Worm (Caenorhabditis elegans) whole organism, late embryonic: ENCODE measurements around the gene B0391.14.

Experiments used
- C38D4.7 ChIP-seq: fragments of 200-800 bp; sonication (Bioruptor generic); optimal IDR thresholded peaks from 2 replicates; lab custom pipeline; 2018; ENCODE audit warnings: mild to moderate bottlenecking, missing genetic modification characterization, moderate library complexity, missing compliant biosample characterization
- T23F11.4 ChIP-seq: fragments of 200-800 bp; sonication (Bioruptor generic); optimal IDR thresholded peaks from 2 replicates; lab custom pipeline; 2018; ENCODE audit warnings: mild to moderate bottlenecking, missing genetic modification characterization, missing compliant biosample characterization
- ceh-24 ChIP-seq: sonication (generic microtip); optimal IDR thresholded peaks from 2 replicates; lab custom pipeline; 2016; ENCODE audit warnings: mild to moderate bottlenecking, missing genetic modification characterization, missing compliant biosample characterization
- ceh-30 ChIP-seq: fragments of 150-350 bp; optimal IDR thresholded peaks from 2 replicates; lab custom pipeline; 2014; ENCODE audit warnings: missing biosample characterization, missing genetic modification characterization
- ceh-45 ChIP-seq: fragments of 200-800 bp; sonication (Bioruptor generic); IDR thresholded peaks from 2 replicates; pipeline ENCODE4 v1.3.6; 2022; ENCODE audit warnings: missing genetic modification reagents, missing genetic modification characterization, missing compliant biosample characterization
- ceh-48 ChIP-seq: sonication (generic microtip); optimal IDR thresholded peaks from 2 replicates; lab custom pipeline; 2016; ENCODE audit warnings: missing genetic modification characterization, inconsistent platforms, missing compliant biosample characterization
- ceh-6 ChIP-seq: fragments of 200-800 bp; sonication (Bioruptor generic); optimal IDR thresholded peaks from 2 replicates; lab custom pipeline; 2018; ENCODE audit warnings: mild to moderate bottlenecking, missing genetic modification characterization, missing compliant biosample characterization
- ceh-9 ChIP-seq: sonication (generic microtip); optimal IDR thresholded peaks from 2 replicates; lab custom pipeline; 2016; ENCODE audit warnings: mild to moderate bottlenecking, missing genetic modification characterization, inconsistent platforms, missing compliant biosample characterization
- elt-4 ChIP-seq: sonication (generic microtip); optimal IDR thresholded peaks from 2 replicates; lab custom pipeline; 2016; ENCODE audit warnings: missing genetic modification characterization, missing compliant biosample characterization
- ets-4 ChIP-seq: sonication (generic microtip); optimal IDR thresholded peaks from 2 replicates; lab custom pipeline; 2016; ENCODE audit warnings: missing genetic modification characterization, missing compliant biosample characterization
- eyg-1 ChIP-seq: sonication (generic microtip); optimal IDR thresholded peaks from 2 replicates; lab custom pipeline; 2016; ENCODE audit warnings: missing genotype, missing genetic modification characterization, missing compliant biosample characterization
- fax-1 ChIP-seq: sonication (generic microtip); optimal IDR thresholded peaks from 2 replicates; lab custom pipeline; 2016; ENCODE audit warnings: missing genotype, missing genetic modification characterization, missing compliant biosample characterization
- fkh-6 ChIP-seq: sonication (generic microtip); optimal IDR thresholded peaks from 2 replicates; lab custom pipeline; 2016; ENCODE audit warnings: missing genetic modification characterization, missing compliant biosample characterization
- gmeb-2 ChIP-seq: sonication (generic microtip); optimal IDR thresholded peaks from 2 replicates; lab custom pipeline; 2016; ENCODE audit warnings: missing genetic modification characterization, inconsistent platforms, missing compliant biosample characterization
- hlh-15 ChIP-seq: sonication (generic microtip); optimal IDR thresholded peaks from 2 replicates; lab custom pipeline; 2016; ENCODE audit warnings: missing genetic modification characterization, missing compliant biosample characterization
- hlh-30 ChIP-seq: sonication (generic microtip); optimal IDR thresholded peaks from 2 replicates; lab custom pipeline; 2017; ENCODE audit warnings: antibody characterized with exemption, missing genetic modification characterization, missing compliant biosample characterization; ENCODE audit not compliant: insufficient read depth
- hlh-8 ChIP-seq: sonication (generic microtip); optimal IDR thresholded peaks from 2 replicates; lab custom pipeline; 2016; ENCODE audit warnings: missing genotype, missing genetic modification characterization, missing compliant biosample characterization
- lim-6 ChIP-seq: sonication (generic microtip); optimal IDR thresholded peaks from 2 replicates; lab custom pipeline; 2016; ENCODE audit warnings: missing genetic modification characterization, missing compliant biosample characterization
- nfya-1 ChIP-seq: sonication (generic microtip); optimal IDR thresholded peaks from 2 replicates; lab custom pipeline; 2017; ENCODE audit warnings: missing genetic modification characterization, mild to moderate bottlenecking, missing compliant biosample characterization, antibody characterized with exemption, moderate library complexity
- nhr-11 ChIP-seq: fragments of 150-350 bp; optimal IDR thresholded peaks from 2 replicates; lab custom pipeline; 2014; ENCODE audit warnings: missing biosample characterization, missing genetic modification characterization
- odd-2 ChIP-seq: sonication (generic microtip); optimal IDR thresholded peaks from 2 replicates; lab custom pipeline; 2017; ENCODE audit warnings: antibody characterized with exemption, mild to moderate bottlenecking, missing genetic modification characterization, missing compliant biosample characterization
- pag-3 ChIP-seq: sonication (generic microtip); optimal IDR thresholded peaks from 2 replicates; lab custom pipeline; 2016; ENCODE audit warnings: missing compliant biosample characterization, missing genetic modification characterization, borderline replicate concordance
- pat-9 ChIP-seq: fragments of 200-800 bp; sonication (Bioruptor generic); optimal IDR thresholded peaks from 2 replicates; lab custom pipeline; 2018; ENCODE audit warnings: mild to moderate bottlenecking, missing genetic modification characterization, moderate library complexity, missing compliant biosample characterization
- pax-1 ChIP-seq: fragments of 150-350 bp; optimal IDR thresholded peaks from 2 replicates; lab custom pipeline; 2014; ENCODE audit warnings: missing biosample characterization, missing genetic modification characterization
- pha-4 ChIP-seq: fragments of 150-350 bp; optimal IDR thresholded peaks from 2 replicates; lab custom pipeline; 2018; ENCODE audit warnings: missing biosample characterization, missing genetic modification reagents, missing genetic modification characterization
- ref-2 ChIP-seq: sonication (generic microtip); optimal IDR thresholded peaks from 2 replicates; lab custom pipeline; 2016; ENCODE audit warnings: missing genetic modification characterization, missing compliant biosample characterization
- sox-2 ChIP-seq: fragments of 200-800 bp; sonication (Bioruptor generic); IDR thresholded peaks from 2 replicates; pipeline ENCODE4 v1.3.6; 2022; ENCODE audit warnings: missing genetic modification reagents, missing genetic modification characterization, missing compliant biosample characterization
- tbx-7 ChIP-seq: sonication (generic microtip); optimal IDR thresholded peaks from 2 replicates; lab custom pipeline; 2016; ENCODE audit warnings: missing genotype, missing genetic modification characterization, missing compliant biosample characterization
- unc-3 ChIP-seq, 2 experiments: fragments of 200-800 bp in 1 of 2; sonication (Bioruptor generic) in 1 of 2; sonication (generic microtip) in 1 of 2; conservative IDR thresholded peaks in 1 of 2; optimal IDR thresholded peaks in 1 of 2; 2 replicates each; pipeline versions ENCODE4 v1.3.6 to Lab custom; 2016 to 2022; ENCODE audit warnings: missing compliant biosample characterization in 2 of 2, missing genetic modification characterization in 2 of 2, missing genetic modification reagents in 1 of 2
- unc-42 ChIP-seq: sonication (generic microtip); optimal IDR thresholded peaks from 2 replicates; lab custom pipeline; 2016; ENCODE audit warnings: missing genotype, missing genetic modification characterization, missing compliant biosample characterization
- zip-5 ChIP-seq: sonication (generic microtip); optimal IDR thresholded peaks from 2 replicates; lab custom pipeline; 2016; ENCODE audit warnings: missing genetic modification characterization, missing compliant biosample characterization
- ztf-16 ChIP-seq: sonication (generic microtip); optimal IDR thresholded peaks from 2 replicates; lab custom pipeline; 2017; ENCODE audit warnings: missing genetic modification characterization, missing compliant biosample characterization

B0391.14 gene

ce11 chrV:15602253-15602652 lies 2.6 kb upstream of the B0391.14 start, which contains the start of gene fbxa-152:
TSS of gene fbxa-152 (minus strand) at chrV:15602353.
- TF ChIP-seq pha-4 (tag; lab: Kevin White, UChicago) (no peak), unc-42 (tag; lab: Kevin White, UChicago) (no peak), fax-1 (tag; lab: Kevin White, UChicago) (no peak), T23F11.4 (GFP tag; lab: Kevin White, UChicago) (no peak), ceh-9 (tag; lab: Kevin White, UChicago) (no peak), eyg-1 (tag; lab: Kevin White, UChicago) (no peak), ceh-6 (GFP tag; lab: Kevin White, UChicago) (no peak), hlh-8 (no peak), ceh-30 (no peak), sox-2 (GFP tag; lab: Robert Waterston, UW) (no peak), ceh-48 (tag; lab: Kevin White, UChicago) (no peak), odd-2 (no peak), unc-3 (GFP tag; conservative IDR thresholded peaks at IDR 0.05; lab: Robert Waterston, UW) (no peak), unc-3 (tag; optimal IDR thresholded peaks at IDR 0.05; lab: Kevin White, UChicago) (no peak), pag-3 (no peak), nhr-11 (tag; lab: Kevin White, UChicago) (no peak), ceh-45 (GFP tag; lab: Robert Waterston, UW) (no peak)

- no peak for TF ChIP-seq pax-1 (tag; lab: Kevin White, UChicago)
- no peak for TF ChIP-seq tbx-7 (tag; lab: Kevin White, UChicago)
- TF ChIP-seq C38D4.7 = no peak
- no peak for TF ChIP-seq gmeb-2 (tag; lab: Kevin White, UChicago)
- no peak for TF ChIP-seq nhr-11 (tag; lab: Kevin White, UChicago)
- TF ChIP-seq pat-9 (tag; lab: Kevin White, UChicago) = no peak
- no peak for TF ChIP-seq ets-4 (tag; lab: Kevin White, UChicago)
- TF ChIP-seq elt-4 (tag; lab: Kevin White, UChicago) = no peak
- TF ChIP-seq, all 69 proteins: peak for 0
Observed at ce11 chrV:15594573-15594972, 5.1 kb downstream of the B0391.14 start, which contains the start of gene fbxa-139. TSS of gene fbxa-139 (minus strand) at chrV:15594673.

ce11 chrV:15590183-15590667 lies 9.4 kb downstream of the B0391.14 start, which contains the start of gene F28F8.7:
TSS of gene F28F8.7 (minus strand) at chrV:15590617.
- peak; percentile 29 for TF ChIP-seq ref-2 (tag; lab: Kevin White, UChicago)

ce11 chrV:15581440-15581839 lies 18.2 kb downstream of the B0391.14 start:
- TF ChIP-seq nfya-1 (tag; lab: Kevin White, UChicago) = peak; percentile 30
- TF ChIP-seq, all 69 proteins: peak for 1; not testable (repeated sequence) for 68

ce11 chrV:15578386-15578785 lies 21.3 kb downstream of the B0391.14 start, which contains the start of gene F28F8.9:
TSS of gene F28F8.9 (minus strand) at chrV:15578673.
- TF ChIP-seq nfya-1 (tag; lab: Kevin White, UChicago) (peak; percentile 31), ceh-45 (GFP tag; lab: Robert Waterston, UW) (no peak), hlh-15 (tag; lab: Kevin White, UChicago) (no peak)

ce11 chrV:15577395-15577896 lies 22.2 kb downstream of the B0391.14 start, which contains the start of gene atx-3:
TSS of gene atx-3 (minus strand) at chrV:15577445.
- TF ChIP-seq zip-5 (tag; lab: Kevin White, UChicago) (no peak), fkh-6 (tag; lab: Kevin White, UChicago) (no peak), lim-6 (tag; lab: Kevin White, UChicago) (no peak), unc-42 (tag; lab: Kevin White, UChicago) (no peak), hlh-30 (tag; lab: Kevin White, UChicago) (no peak), ztf-16 (tag; lab: Kevin White, UChicago) (no peak), ceh-24 (tag; lab: Kevin White, UChicago) (no peak)
